Fruit fly (Drosophila melanogaster) Kc167 (cell line): ENCODE data around the gene Lcp65Ad.

Experiments
- insv ChIP-seq: fragments of >200 bp; optimal IDR thresholded peaks from 3 replicates; lab custom pipeline; 2018; ENCODE audit warnings: missing external identifiers
- psq ChIP-seq: fragments of >200 bp; optimal IDR thresholded peaks from 2 replicates; lab custom pipeline; 2017; ENCODE audit warnings: missing external identifiers

DNA sequence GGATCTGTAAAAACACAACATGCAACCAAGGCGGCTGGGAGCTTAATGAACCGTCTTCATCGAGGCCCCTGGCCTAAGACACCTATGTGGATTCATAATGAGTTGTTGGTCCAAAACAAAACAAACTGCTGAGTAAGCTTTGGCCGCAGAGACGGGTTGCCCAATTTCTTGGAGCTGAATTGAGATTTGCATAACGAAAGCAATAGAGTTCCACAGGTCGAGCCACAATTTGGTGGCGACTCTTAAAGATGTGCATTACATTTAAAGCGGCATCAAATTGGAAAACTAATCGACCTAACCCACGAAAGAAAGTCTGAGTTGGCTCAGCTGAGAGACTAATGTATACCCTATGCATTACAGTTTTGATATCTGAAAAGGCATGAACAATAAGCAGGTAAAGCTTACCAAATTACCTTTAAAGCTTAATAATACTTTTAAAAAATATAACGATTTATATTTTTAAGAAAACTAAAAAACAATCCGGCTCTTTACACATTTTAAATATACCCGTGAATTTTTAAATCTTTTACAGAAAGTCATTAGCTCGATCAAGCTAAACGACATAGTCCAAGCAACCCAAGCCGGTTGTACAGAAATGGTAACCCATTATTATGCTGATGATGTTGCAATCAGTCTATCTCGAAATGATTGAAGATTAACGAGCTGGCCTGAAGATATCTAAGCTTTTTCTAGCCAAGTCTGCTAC is 14.3 kb downstream of the Lcp65Ad start, which contains the start of gene CG13297:
- no peak for TF ChIP-seq psq (lab: Kevin White, UChicago)
- TF ChIP-seq insv (lab: Kevin White, UChicago): no peak
